Fruit fly (Drosophila melanogaster) whole organism, prepupa: ENCODE results near the gene Gen.

Experiments
- CG11294 ChIP-seq: fragments of 200-800 bp; sonication (Bioruptor generic); IDR thresholded peaks from 2 replicates; pipeline ENCODE4 v1.3.6; 2022; ENCODE audit warnings: missing biosample characterization, missing genetic modification characterization
- CG11902 ChIP-seq: fragments of 200-800 bp; sonication (Bioruptor generic); optimal IDR thresholded peaks from 3 replicates; lab custom pipeline; 2016; ENCODE audit warnings: missing biosample characterization, missing genetic modification characterization
- CG15336 ChIP-seq: fragments of 200-800 bp; sonication (Bioruptor generic); IDR thresholded peaks from 2 replicates; pipeline ENCODE4 v1.3.6; 2022; ENCODE audit warnings: missing biosample characterization, missing genetic modification characterization
- Eip75B ChIP-seq: fragments of 200-800 bp; sonication (Bioruptor generic); optimal IDR thresholded peaks from 3 replicates; lab custom pipeline; 2016; ENCODE audit warnings: missing biosample characterization, missing genetic modification characterization
- Ets21C ChIP-seq: fragments of 200-800 bp; sonication (Bioruptor generic); optimal IDR thresholded peaks from 3 replicates; lab custom pipeline; 2016; ENCODE audit warnings: missing biosample characterization, missing genetic modification characterization
- Gug ChIP-seq: fragments of 200-800 bp; sonication (Bioruptor generic); IDR thresholded peaks from 2 replicates; pipeline ENCODE4 v1.3.6; 2022; ENCODE audit warnings: missing biosample characterization, missing genetic modification characterization
- OdsH ChIP-seq: fragments of 200-800 bp; sonication (Bioruptor generic); optimal IDR thresholded peaks from 3 replicates; lab custom pipeline; 2016; ENCODE audit warnings: missing biosample characterization, missing genetic modification characterization
- Sox15 ChIP-seq: fragments of 200-800 bp; sonication (Bioruptor generic); optimal IDR thresholded peaks from 3 replicates; lab custom pipeline; 2016; ENCODE audit warnings: missing biosample characterization, missing genetic modification characterization
- dac ChIP-seq: fragments of 200-800 bp; sonication (Bioruptor generic); optimal IDR thresholded peaks from 2 replicates; lab custom pipeline; 2017; ENCODE audit warnings: missing biosample characterization, mild to moderate bottlenecking, missing genetic modification characterization
- dsx ChIP-seq: fragments of 200-800 bp; optimal IDR thresholded peaks from 3 replicates; lab custom pipeline; 2019; ENCODE audit warnings: missing biosample characterization, mild to moderate bottlenecking, missing genetic modification characterization, moderate library complexity; ENCODE audit not compliant: poor library complexity, severe bottlenecking
- lz ChIP-seq: fragments of 200-800 bp; sonication (Bioruptor generic); optimal IDR thresholded peaks from 3 replicates; lab custom pipeline; 2016; ENCODE audit warnings: missing biosample characterization, missing genetic modification characterization
- topi ChIP-seq: fragments of 200-800 bp; sonication (Bioruptor generic); optimal IDR thresholded peaks from 3 replicates; lab custom pipeline; 2016; ENCODE audit warnings: missing biosample characterization, missing genetic modification characterization
- vri ChIP-seq: fragments of 200-800 bp; sonication (Bioruptor generic); optimal IDR thresholded peaks from 3 replicates; lab custom pipeline; 2016; ENCODE audit warnings: missing biosample characterization, mild to moderate bottlenecking, missing genetic modification characterization

Gen gene

DNA sequence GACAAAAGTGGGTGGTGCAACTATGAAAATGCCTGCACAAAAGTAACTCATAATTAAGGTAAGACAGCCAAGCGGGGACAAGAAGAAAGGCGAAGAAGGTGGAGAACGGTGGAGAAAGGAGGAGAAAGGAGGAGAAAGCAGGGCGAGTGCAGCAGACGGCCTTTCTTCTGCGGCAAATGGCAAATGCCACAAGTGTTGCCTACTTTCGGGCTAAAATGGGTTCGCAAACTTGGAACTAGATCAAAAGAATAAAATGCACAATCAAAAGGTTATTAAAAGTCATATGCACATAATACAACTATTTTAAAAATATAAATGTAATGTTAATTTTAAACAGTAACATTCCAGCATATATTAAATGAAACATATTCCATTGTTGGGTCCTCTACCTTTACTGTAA lies 50.1 kb downstream of the Gen start:
- TF ChIP-seq CG11294 (GFP tag; lab: Robert Waterston, UW) (no peak), CG11902 (no peak), topi (GFP tag; lab: Kevin White, UChicago) (no peak), OdsH (GFP tag; lab: Kevin White, UChicago) (no peak), dac (no peak), lz (no peak), Gug (GFP tag; lab: Robert Waterston, UW) (no peak), Eip75B (GFP tag; lab: Kevin White, UChicago) (no peak), Sox15 (no peak), dsx (GFP tag; lab: Kevin White, UChicago) (no peak), CG15336 (no peak), Ets21C (GFP tag; lab: Kevin White, UChicago) (no peak), vri (no peak)
